Fruit fly (Drosophila melanogaster) whole organism, embryonic: ENCODE measurements around the gene Cda5.

Source experiments
- Antp ChIP-seq: fragments of 200-800 bp; sonication (Bioruptor generic); optimal IDR thresholded peaks from 3 replicates; lab custom pipeline; 2016; ENCODE audit warnings: missing biosample characterization, missing genetic modification characterization
- BtbVII ChIP-seq: fragments of 200-800 bp; sonication (Bioruptor generic); optimal IDR thresholded peaks from 3 replicates; lab custom pipeline; 2017; ENCODE audit warnings: missing biosample characterization, mild to moderate bottlenecking, missing genetic modification characterization
- CG10321 ChIP-seq: fragments of 200-800 bp; sonication (Bioruptor generic); IDR thresholded peaks from 2 replicates; pipeline ENCODE4 v1.3.6; 2022; ENCODE audit warnings: missing biosample characterization, missing genetic modification characterization
- CG10366 ChIP-seq: fragments of 200-800 bp; sonication (Bioruptor generic); IDR thresholded peaks from 2 replicates; pipeline ENCODE4 v1.3.6; 2022; ENCODE audit warnings: missing biosample characterization, missing genetic modification characterization
- CG11456 ChIP-seq: fragments of 200-800 bp; sonication (Bioruptor generic); IDR thresholded peaks from 3 replicates; pipeline ENCODE4 v1.3.6; 2022; ENCODE audit warnings: missing biosample characterization, missing genetic modification characterization
- CG12104 ChIP-seq: fragments of 200-800 bp; sonication (Bioruptor generic); optimal IDR thresholded peaks from 3 replicates; lab custom pipeline; 2016; ENCODE audit warnings: missing biosample characterization, missing genetic modification characterization
- CG12219 ChIP-seq: fragments of 200-800 bp; sonication (Bioruptor generic); optimal IDR thresholded peaks from 3 replicates; lab custom pipeline; 2018; ENCODE audit warnings: missing biosample characterization, mild to moderate bottlenecking, missing genetic modification characterization
- CG1602 ChIP-seq: fragments of 200-800 bp; sonication (Bioruptor generic); optimal IDR thresholded peaks from 3 replicates; lab custom pipeline; 2016; ENCODE audit warnings: missing biosample characterization, missing genetic modification characterization
- CG1603 ChIP-seq: fragments of 200-800 bp; sonication (Bioruptor generic); optimal IDR thresholded peaks from 2 replicates; lab custom pipeline; 2019; ENCODE audit warnings: missing biosample characterization, mild to moderate bottlenecking, missing genetic modification characterization, moderate library complexity
- CG1647 ChIP-seq: fragments of 200-800 bp; sonication (Bioruptor generic); optimal IDR thresholded peaks from 3 replicates; lab custom pipeline; 2016; ENCODE audit warnings: missing biosample characterization, missing genetic modification characterization
- CG18619 ChIP-seq: fragments of 200-800 bp; sonication (Bioruptor generic); optimal IDR thresholded peaks from 3 replicates; lab custom pipeline; 2017; ENCODE audit warnings: missing biosample characterization, mild to moderate bottlenecking, missing genetic modification characterization
- CG2875 ChIP-seq: fragments of 200-800 bp; sonication (Bioruptor generic); optimal IDR thresholded peaks from 2 replicates; lab custom pipeline; 2017; ENCODE audit warnings: missing biosample characterization, mild to moderate bottlenecking, missing genetic modification characterization, missing genetic modification reagents
- CG30020 ChIP-seq: fragments of 200-800 bp; optimal IDR thresholded peaks from 2 replicates; lab custom pipeline; 2019; ENCODE audit warnings: missing biosample characterization, mild to moderate bottlenecking, missing genetic modification characterization, moderate library complexity
- CG3281 ChIP-seq: fragments of 200-800 bp; sonication (Bioruptor generic); optimal IDR thresholded peaks from 3 replicates; lab custom pipeline; 2017; ENCODE audit warnings: missing biosample characterization, mild to moderate bottlenecking, missing genetic modification characterization
- CG33213 ChIP-seq: fragments of 200-800 bp; sonication (Bioruptor generic); optimal IDR thresholded peaks from 3 replicates; lab custom pipeline; 2016; ENCODE audit warnings: missing biosample characterization, missing genetic modification characterization
- CG3847 ChIP-seq: fragments of 200-800 bp; sonication (Bioruptor generic); IDR thresholded peaks from 2 replicates; pipeline ENCODE4 v1.3.6; 2022; ENCODE audit warnings: missing biosample characterization, missing genetic modification characterization
- CG4424 ChIP-seq: fragments of 200-800 bp; sonication (Bioruptor generic); optimal IDR thresholded peaks from 3 replicates; lab custom pipeline; 2016; ENCODE audit warnings: missing biosample characterization, missing genetic modification characterization
- CG5245 ChIP-seq: fragments of 200-800 bp; sonication (Bioruptor generic); optimal IDR thresholded peaks from 3 replicates; lab custom pipeline; 2016; ENCODE audit warnings: missing biosample characterization, missing genetic modification characterization
- CG9609 ChIP-seq: fragments of 200-800 bp; sonication (Bioruptor generic); optimal IDR thresholded peaks from 3 replicates; lab custom pipeline; 2016; ENCODE audit warnings: missing biosample characterization, missing genetic modification characterization
- CTCF ChIP-seq: fragments of 200-800 bp; sonication (Bioruptor generic); optimal IDR thresholded peaks from 2 replicates; lab custom pipeline; 2017; ENCODE audit warnings: missing biosample characterization, mild to moderate bottlenecking, missing genetic modification characterization, moderate library complexity
- CrebB ChIP-seq: fragments of 200-800 bp; sonication (Bioruptor generic); optimal IDR thresholded peaks from 3 replicates; lab custom pipeline; 2018; ENCODE audit warnings: missing biosample characterization, mild to moderate bottlenecking, missing genetic modification characterization
- Dll ChIP-seq: fragments of 200-800 bp; sonication (Bioruptor generic); IDR thresholded peaks from 4 replicates; pipeline ENCODE4 v1.3.6; 2022; ENCODE audit warnings: missing biosample characterization, missing genetic modification characterization; ENCODE audit not compliant: partially characterized antibody
- Doc3 ChIP-seq: fragments of 200-800 bp; sonication (Bioruptor generic); IDR thresholded peaks from 3 replicates; pipeline ENCODE4 v1.3.6; 2022; ENCODE audit warnings: missing biosample characterization, missing genetic modification characterization; ENCODE audit not compliant: partially characterized antibody
- Dref ChIP-seq: fragments of 200-800 bp; sonication (Bioruptor generic); IDR thresholded peaks from 2 replicates; pipeline ENCODE4 v1.3.6; 2022; ENCODE audit warnings: missing biosample characterization, missing genetic modification characterization
- Oaz ChIP-seq: fragments of 200-800 bp; sonication (Bioruptor generic); IDR thresholded peaks from 2 replicates; pipeline ENCODE4 v1.3.6; 2022; ENCODE audit warnings: missing biosample characterization, missing genetic modification characterization
- Optix ChIP-seq: fragments of 200-800 bp; sonication (Bioruptor generic); IDR thresholded peaks from 3 replicates; pipeline ENCODE4 v1.3.6; 2022; ENCODE audit warnings: missing biosample characterization, missing genetic modification characterization
- Sox102F ChIP-seq: fragments of 200-800 bp; sonication (Bioruptor generic); optimal IDR thresholded peaks from 2 replicates; lab custom pipeline; 2018; ENCODE audit warnings: missing biosample characterization, mild to moderate bottlenecking, missing genetic modification characterization, moderate library complexity
- crc ChIP-seq: fragments of 200-800 bp; sonication (Bioruptor generic); optimal IDR thresholded peaks from 2 replicates; lab custom pipeline; 2016; ENCODE audit warnings: missing biosample characterization, missing genetic modification characterization
- dm ChIP-seq: fragments of 200-800 bp; sonication (Bioruptor generic); optimal IDR thresholded peaks from 3 replicates; lab custom pipeline; 2016; ENCODE audit warnings: missing biosample characterization, missing genetic modification characterization
- ftz-f1 ChIP-seq: fragments of 200-800 bp; sonication (Bioruptor generic); optimal IDR thresholded peaks from 2 replicates; lab custom pipeline; 2016; ENCODE audit warnings: missing biosample characterization, missing genetic modification characterization
- grau ChIP-seq: fragments of 200-800 bp; optimal IDR thresholded peaks from 3 replicates; lab custom pipeline; 2019; ENCODE audit warnings: missing biosample characterization, mild to moderate bottlenecking, missing genetic modification characterization, moderate library complexity
- gsb-n ChIP-seq: fragments of 200-800 bp; sonication (Bioruptor generic); optimal IDR thresholded peaks from 3 replicates; lab custom pipeline; 2018; ENCODE audit warnings: missing biosample characterization, mild to moderate bottlenecking, missing genetic modification characterization
- hkb ChIP-seq, 2 experiments: fragments of 200-800 bp in 1 of 2; fragments of >200 bp in 1 of 2; sonication (Bioruptor generic) in 1 of 2; IDR thresholded peaks in 1 of 2; optimal IDR thresholded peaks in 1 of 2; 2 replicates each; pipeline versions ENCODE4 v1.3.6 to Lab custom; 2017 to 2022; ENCODE audit warnings: missing biosample characterization in 1 of 2, missing genetic modification characterization in 1 of 2
- jing ChIP-seq: fragments of 200-800 bp; sonication (Bioruptor generic); optimal IDR thresholded peaks from 2 replicates; lab custom pipeline; 2018; ENCODE audit warnings: missing biosample characterization, mild to moderate bottlenecking, missing genetic modification characterization
- jumu ChIP-seq: fragments of 200-800 bp; sonication (Bioruptor generic); optimal IDR thresholded peaks from 3 replicates; lab custom pipeline; 2016; ENCODE audit warnings: missing biosample characterization, missing genetic modification characterization
- kay ChIP-seq: fragments of 200-800 bp; sonication (Bioruptor generic); optimal IDR thresholded peaks from 2 replicates; lab custom pipeline; 2016; ENCODE audit warnings: missing biosample characterization, missing genetic modification characterization
- lab ChIP-seq: fragments of 200-800 bp; sonication (Bioruptor generic); optimal IDR thresholded peaks from 3 replicates; lab custom pipeline; 2017; ENCODE audit warnings: missing biosample characterization, missing genetic modification characterization, mild to moderate bottlenecking, moderate library complexity, missing genetic modification reagents
- lbe ChIP-seq: fragments of 200-800 bp; sonication (Bioruptor generic); optimal IDR thresholded peaks from 2 replicates; lab custom pipeline; 2016; ENCODE audit warnings: missing biosample characterization, mild to moderate bottlenecking, missing genetic modification characterization
- oc ChIP-seq: fragments of 200-800 bp; sonication (Bioruptor generic); optimal IDR thresholded peaks from 2 replicates; lab custom pipeline; 2018; ENCODE audit warnings: missing biosample characterization, mild to moderate bottlenecking, missing genetic modification characterization, moderate library complexity
- otp ChIP-seq: fragments of 200-800 bp; sonication (Bioruptor generic); IDR thresholded peaks from 3 replicates; pipeline ENCODE4, ENCODE4 v1.3.6; 2022; ENCODE audit warnings: missing biosample characterization, missing genetic modification characterization
- pho ChIP-seq: fragments of 200-800 bp; sonication (Bioruptor generic); optimal IDR thresholded peaks from 2 replicates; lab custom pipeline; 2016; ENCODE audit warnings: missing biosample characterization, missing genetic modification characterization
- repo ChIP-seq: fragments of 200-800 bp; sonication (Bioruptor generic); optimal IDR thresholded peaks from 2 replicates; lab custom pipeline; 2016; ENCODE audit warnings: missing biosample characterization, missing genetic modification characterization
- row ChIP-seq: fragments of 200-800 bp; sonication (Bioruptor generic); IDR thresholded peaks from 3 replicates; pipeline ENCODE4 v1.3.6; 2022; ENCODE audit warnings: missing biosample characterization, missing genetic modification characterization
- sc ChIP-seq, 3 experiments: fragments of >200 bp in 2 of 3; fragments of 200-800 bp in 1 of 3; sonication (Bioruptor generic) in 1 of 3; optimal IDR thresholded peaks; 2 replicates in 2 of 3; 3 replicates in 1 of 3; lab custom pipeline; 2017; ENCODE audit warnings: mild to moderate bottlenecking in 1 of 3, missing biosample characterization in 1 of 3, missing genetic modification characterization in 1 of 3, missing genetic modification reagents in 1 of 3
- schlank ChIP-seq: fragments of 200-800 bp; sonication (Bioruptor generic); optimal IDR thresholded peaks from 2 replicates; lab custom pipeline; 2018; ENCODE audit warnings: missing biosample characterization, mild to moderate bottlenecking, missing genetic modification characterization
- sens ChIP-seq: fragments of 200-800 bp; sonication (Bioruptor generic); peaks from one replicate; lab custom pipeline; 2016; ENCODE audit warnings: missing biosample characterization, missing genetic modification characterization
- slbo ChIP-seq: fragments of 200-800 bp; sonication (Bioruptor generic); IDR thresholded peaks from 2 replicates; pipeline ENCODE4 v1.3.6; 2022; ENCODE audit warnings: missing biosample characterization, missing genetic modification characterization
- unc-4 ChIP-seq: fragments of 200-800 bp; sonication (Bioruptor generic); IDR thresholded peaks from 2 replicates; pipeline ENCODE4 v1.3.6; 2022; ENCODE audit warnings: missing biosample characterization, missing genetic modification characterization; ENCODE audit not compliant: partially characterized antibody
- vfl ChIP-seq: fragments of 200-800 bp; sonication (Bioruptor generic); optimal IDR thresholded peaks from 2 replicates; lab custom pipeline; 2016; ENCODE audit warnings: missing biosample characterization, missing genetic modification characterization

Gene Cda5

dm6 chr2L:107476-108436 lies 42.6 kb upstream of the Cda5 start (continued):
- TF ChIP-seq lab (no peak), CG3847 (GFP tag; lab: Robert Waterston, UW) (no peak), otp (GFP tag; lab: Robert Waterston, UW) (peak; percentile 45; the same call in 1 of the 3 replicates), CG12104 (GFP tag; lab: Kevin White, UChicago) (no peak), CG3281 (GFP tag; lab: Kevin White, UChicago) (peak; percentile 38), grau (peak; percentile 35), CG30020 (tag; lab: Kevin White, UChicago) (peak; percentile 16), Dref (GFP tag; lab: Robert Waterston, UW) (no peak), Doc3 (no peak), CG33213 (GFP tag; lab: Kevin White, UChicago) (no peak), CG9609 (GFP tag; lab: Kevin White, UChicago) (no peak), Sox102F (GFP tag; lab: Kevin White, UChicago) (no peak), sc (optimal IDR thresholded peaks at IDR 0.05; lab: Kevin White, UChicago) (no peak), sc (GFP tag; optimal IDR thresholded peaks at IDR 0.05; lab: Kevin White, UChicago) (no peak), CG1647 (GFP tag; lab: Kevin White, UChicago) (no peak), CTCF (GFP tag; lab: Kevin White, UChicago) (no peak), sens (peak; percentile 4), CG10366 (GFP tag; lab: Robert Waterston, UW) (no peak), CG1603 (tag; lab: Kevin White, UChicago) (peak; percentile 34), pho (no peak), kay (GFP tag; lab: Kevin White, UChicago) (no peak), oc (tag; lab: Kevin White, UChicago) (no peak), CG1602 (no peak), row (GFP tag; lab: Robert Waterston, UW) (peak; percentile 76), jing (GFP tag; lab: Kevin White, UChicago) (no peak), CrebB (peak; percentile 25), CG2875 (GFP tag; lab: Kevin White, UChicago) (no peak), repo (GFP tag; lab: Kevin White, UChicago) (no peak), Oaz (no peak), lbe (peak; percentile 53), CG5245 (GFP tag; lab: Kevin White, UChicago) (no peak), CG18619 (GFP tag; lab: Kevin White, UChicago) (no peak), CG11456 (GFP tag; lab: Robert Waterston, UW) (no peak), slbo (GFP tag; lab: Robert Waterston, UW) (0 out of 2 replicates have a peak, but pooled peaks have one; percentile 5), CG12219 (peak; percentile 15), Dll (GFP tag; lab: Robert Waterston, UW) (peak; percentile 53; the same call in 3 of the 4 replicates), Optix (GFP tag; lab: Robert Waterston, UW) (no peak), dm (GFP tag; lab: Kevin White, UChicago) (peak; percentile 80), CG4424 (GFP tag; lab: Kevin White, UChicago) (peak; percentile 23), gsb-n (tag; lab: Kevin White, UChicago) (no peak), unc-4 (GFP tag; lab: Robert Waterston, UW) (peak; percentile 52), schlank (tag; lab: Kevin White, UChicago) (no peak), hkb (optimal IDR thresholded peaks at IDR 0.05; lab: Kevin White, UChicago) (no peak), hkb (GFP tag; IDR thresholded peaks at IDR 0.05; lab: Robert Waterston, UW) (0 out of 2 replicates have a peak, but pooled peaks have one; percentile 9), Antp (no peak), crc (no peak), CG10321 (GFP tag; lab: Robert Waterston, UW) (no peak), BtbVII (GFP tag; lab: Kevin White, UChicago) (peak; percentile 59), ftz-f1 (GFP tag; lab: Kevin White, UChicago) (peak; percentile 9), vfl (GFP tag; lab: Kevin White, UChicago) (no peak), jumu (no peak)
